Fruit fly (Drosophila melanogaster): ENCODE results near the gene CG12241.
A peak's percentile ranks its signal among the peaks of the same experiment; 100 is the strongest.

DNA sequence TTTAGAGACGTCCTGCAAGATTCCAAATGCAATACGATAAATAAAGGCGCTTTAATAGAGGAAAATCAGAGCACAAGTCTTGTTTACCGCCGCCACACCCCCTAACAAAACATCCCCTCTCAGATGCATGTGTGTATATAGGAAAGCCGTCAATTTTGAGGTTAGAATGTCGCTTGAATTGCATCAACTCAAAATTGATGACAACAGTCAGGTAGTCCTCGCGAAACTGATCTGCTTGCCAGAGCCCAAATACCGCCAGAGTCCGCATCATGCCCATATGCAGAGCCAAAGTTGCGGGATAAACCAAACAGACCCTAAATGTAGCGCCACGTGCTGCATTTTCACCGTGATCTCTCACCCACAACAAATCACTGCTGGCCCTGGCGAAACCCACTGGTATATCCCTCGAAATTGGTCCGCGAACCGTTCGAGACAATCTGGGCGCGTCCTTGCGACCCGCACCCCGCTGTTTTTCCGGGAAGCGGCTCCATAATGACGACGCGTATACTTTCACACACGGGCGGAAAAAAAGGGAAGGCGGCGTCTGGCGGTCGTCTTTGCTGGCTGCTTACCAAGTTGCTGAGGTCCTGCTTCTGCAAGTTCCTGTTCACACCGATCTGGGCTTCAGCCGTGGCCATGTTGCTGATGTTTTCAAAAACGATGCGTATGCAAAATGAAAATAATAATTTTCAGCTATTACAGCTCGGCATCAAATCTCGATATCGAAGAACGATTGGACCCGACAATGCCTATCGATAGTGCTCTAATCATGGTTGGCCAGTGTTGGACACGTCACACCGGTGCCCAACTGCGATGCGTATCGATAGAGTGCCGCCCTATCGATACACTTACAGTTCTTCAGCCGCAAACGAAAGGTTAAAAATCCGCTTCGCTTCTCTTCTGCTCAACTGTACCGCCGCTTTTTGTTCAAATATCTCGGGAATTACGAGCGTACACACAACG is 43.9 kb downstream of the CG12241 start, which contains the start of the genes eIF2gamma and Set:
- TF ChIP-seq CG5204 (GFP tag; optimal IDR thresholded peaks at IDR 0.05) = no peak
- peak; percentile 26 for TF ChIP-seq CG14711 (tag; optimal IDR thresholded peaks at IDR 0.05)

All from whole organism, adult.